Fruit fly (Drosophila melanogaster) whole organism, embryonic: ENCODE data around the gene CG15643.

ENCODE experiments used
- Aef1 ChIP-seq: fragments of 200-800 bp; sonication (Bioruptor generic); IDR thresholded peaks from 3 replicates; pipeline ENCODE4 v1.3.6; 2022; ENCODE audit warnings: missing biosample characterization, missing genetic modification characterization
- CG11085 ChIP-seq: fragments of 200-800 bp; sonication (Bioruptor generic); IDR thresholded peaks from 2 replicates; pipeline ENCODE4 v1.3.6; 2022; ENCODE audit warnings: missing biosample characterization, missing genetic modification characterization
- CG11398 ChIP-seq: fragments of 200-800 bp; sonication (Bioruptor generic); optimal IDR thresholded peaks from 2 replicates; lab custom pipeline; 2016; ENCODE audit warnings: missing biosample characterization, missing genetic modification characterization
- CG12236 ChIP-seq: fragments of 200-800 bp; sonication (Bioruptor generic); optimal IDR thresholded peaks from 2 replicates; lab custom pipeline; 2016; ENCODE audit warnings: missing biosample characterization, missing genetic modification characterization
- CG13287 ChIP-seq: fragments of 200-800 bp; sonication (Bioruptor generic); IDR thresholded peaks from 2 replicates; pipeline ENCODE4 v1.3.6; 2022; ENCODE audit warnings: missing biosample characterization, missing genetic modification characterization; ENCODE audit not compliant: partially characterized antibody
- CG16813 ChIP-seq: fragments of 200-800 bp; sonication (Bioruptor generic); IDR thresholded peaks from 3 replicates; pipeline ENCODE4 v1.3.6; 2022; ENCODE audit warnings: missing biosample characterization, missing genetic modification characterization; ENCODE audit not compliant: partially characterized antibody
- CG30403 ChIP-seq: fragments of 200-800 bp; sonication (Bioruptor generic); optimal IDR thresholded peaks from 3 replicates; lab custom pipeline; 2016; ENCODE audit warnings: missing biosample characterization, missing genetic modification characterization
- CG3847 ChIP-seq: fragments of 200-800 bp; sonication (Bioruptor generic); IDR thresholded peaks from 2 replicates; pipeline ENCODE4 v1.3.6; 2022; ENCODE audit warnings: missing biosample characterization, missing genetic modification characterization
- CG6689 ChIP-seq: fragments of 200-800 bp; sonication (Bioruptor generic); IDR thresholded peaks from 2 replicates; pipeline ENCODE4 v1.3.6; 2022; ENCODE audit warnings: missing biosample characterization, missing genetic modification characterization
- CG6765 ChIP-seq: fragments of 200-800 bp; sonication (Bioruptor generic); optimal IDR thresholded peaks from 3 replicates; lab custom pipeline; 2017; ENCODE audit warnings: missing biosample characterization, mild to moderate bottlenecking, missing genetic modification characterization
- CG7839 ChIP-seq: fragments of 200-800 bp; sonication (Bioruptor generic); optimal IDR thresholded peaks from 3 replicates; lab custom pipeline; 2018; ENCODE audit warnings: missing biosample characterization, mild to moderate bottlenecking, missing genetic modification characterization, moderate library complexity
- CTCF ChIP-seq: fragments of 200-800 bp; sonication (Bioruptor generic); optimal IDR thresholded peaks from 2 replicates; lab custom pipeline; 2017; ENCODE audit warnings: missing biosample characterization, mild to moderate bottlenecking, missing genetic modification characterization, moderate library complexity
- Chrac-16 ChIP-seq: fragments of 200-800 bp; sonication (Bioruptor generic); optimal IDR thresholded peaks from 3 replicates; lab custom pipeline; 2016; ENCODE audit warnings: missing biosample characterization, missing genetic modification characterization
- CoRest ChIP-seq: fragments of 200-800 bp; sonication (Bioruptor generic); optimal IDR thresholded peaks from 3 replicates; lab custom pipeline; 2018; ENCODE audit warnings: missing biosample characterization, mild to moderate bottlenecking, missing genetic modification characterization, moderate library complexity
- Hsf ChIP-seq: fragments of 200-800 bp; sonication (Bioruptor generic); optimal IDR thresholded peaks from 3 replicates; lab custom pipeline; 2016; ENCODE audit warnings: missing biosample characterization, missing genetic modification characterization
- Meics ChIP-seq: fragments of 200-800 bp; sonication (Bioruptor generic); optimal IDR thresholded peaks from 2 replicates; lab custom pipeline; 2017; ENCODE audit warnings: missing biosample characterization, mild to moderate bottlenecking, missing genetic modification characterization
- Mrtf ChIP-seq: fragments of 200-800 bp; sonication (Bioruptor generic); IDR thresholded peaks from 3 replicates; pipeline ENCODE4 v1.3.6; 2022; ENCODE audit warnings: missing biosample characterization, missing genetic modification characterization
- NFAT ChIP-seq: fragments of 200-800 bp; sonication (Bioruptor generic); IDR thresholded peaks from 2 replicates; pipeline ENCODE4 v1.3.6; 2022; ENCODE audit warnings: missing biosample characterization, missing genetic modification characterization
- Optix ChIP-seq: fragments of 200-800 bp; sonication (Bioruptor generic); IDR thresholded peaks from 3 replicates; pipeline ENCODE4 v1.3.6; 2022; ENCODE audit warnings: missing biosample characterization, missing genetic modification characterization
- Pdp1 ChIP-seq, 2 experiments: fragments of 200-800 bp; sonication (Bioruptor generic); optimal IDR thresholded peaks; 3 replicates each; lab custom pipeline; 2016; ENCODE audit warnings: missing biosample characterization in 2 of 2, missing genetic modification characterization in 2 of 2, mild to moderate bottlenecking in 1 of 2, moderate library complexity in 1 of 2
- Rfx ChIP-seq: fragments of 200-800 bp; sonication (Bioruptor generic); IDR thresholded peaks from 2 replicates; pipeline ENCODE4 v1.3.6; 2022; ENCODE audit warnings: missing biosample characterization, missing genetic modification characterization
- Rx ChIP-seq: fragments of 200-800 bp; sonication (Bioruptor generic); IDR thresholded peaks from 2 replicates; pipeline ENCODE4 v1.3.6; 2022; ENCODE audit warnings: missing biosample characterization, missing genetic modification characterization
- Sry-δ ChIP-seq: fragments of 200-800 bp; sonication (Bioruptor generic); optimal IDR thresholded peaks from 2 replicates; lab custom pipeline; 2016; ENCODE audit warnings: missing biosample characterization, missing genetic modification characterization
- al ChIP-seq: fragments of 200-800 bp; sonication (Bioruptor generic); IDR thresholded peaks from 2 replicates; pipeline ENCODE4 v1.3.6; 2022; ENCODE audit warnings: missing biosample characterization, missing genetic modification characterization
- ase ChIP-seq: fragments of 200-800 bp; sonication (Bioruptor generic); IDR thresholded peaks from 3 replicates; pipeline ENCODE4 v1.3.6; 2022; ENCODE audit warnings: missing biosample characterization, missing genetic modification characterization
- croc ChIP-seq: fragments of 200-800 bp; sonication (Bioruptor generic); conservative IDR thresholded peaks from 3 replicates; pipeline ENCODE4 v1.3.6; 2022; ENCODE audit warnings: missing biosample characterization, missing genetic modification characterization
- da ChIP-seq: fragments of 200-800 bp; sonication (Bioruptor generic); optimal IDR thresholded peaks from 2 replicates; lab custom pipeline; 2016; ENCODE audit warnings: missing biosample characterization, missing genetic modification characterization
- ems ChIP-seq: fragments of 200-800 bp; sonication (Bioruptor generic); optimal IDR thresholded peaks from 3 replicates; lab custom pipeline; 2016; ENCODE audit warnings: missing biosample characterization, missing genetic modification characterization
- fd64A ChIP-seq: fragments of 200-800 bp; sonication (Bioruptor generic); optimal IDR thresholded peaks from 3 replicates; lab custom pipeline; 2018; ENCODE audit warnings: missing biosample characterization, mild to moderate bottlenecking, missing genetic modification characterization
- gem ChIP-seq: fragments of 200-800 bp; sonication (Bioruptor generic); optimal IDR thresholded peaks from 2 replicates; lab custom pipeline; 2019; ENCODE audit warnings: missing biosample characterization, mild to moderate bottlenecking, missing genetic modification characterization, moderate library complexity
- grau ChIP-seq: fragments of 200-800 bp; optimal IDR thresholded peaks from 3 replicates; lab custom pipeline; 2019; ENCODE audit warnings: missing biosample characterization, mild to moderate bottlenecking, missing genetic modification characterization, moderate library complexity
- mld ChIP-seq: fragments of 200-800 bp; sonication (Bioruptor generic); IDR thresholded peaks from 3 replicates; pipeline ENCODE4 v1.3.6; 2022; ENCODE audit warnings: missing biosample characterization, missing genetic modification characterization; ENCODE audit not compliant: partially characterized antibody
- org-1 ChIP-seq: fragments of 200-800 bp; sonication (Bioruptor generic); optimal IDR thresholded peaks from 2 replicates; lab custom pipeline; 2017; ENCODE audit warnings: missing biosample characterization, missing genetic modification characterization
- pan ChIP-seq, 4 experiments: fragments of >200 bp in 3 of 4; fragments of 200-800 bp in 1 of 4; sonication (Bioruptor generic) in 1 of 4; optimal IDR thresholded peaks in 3 of 4; IDR thresholded peaks in 1 of 4; 2 replicates each; pipeline versions ENCODE4 v1.3.6 to Lab custom; 2017 to 2022; ENCODE audit warnings: missing biosample characterization in 2 of 4, missing genetic modification characterization in 2 of 4, mixed read lengths in 1 of 4
- pita ChIP-seq: fragments of 200-800 bp; sonication (Bioruptor generic); optimal IDR thresholded peaks from 2 replicates; lab custom pipeline; 2017; ENCODE audit warnings: missing biosample characterization, mild to moderate bottlenecking, missing genetic modification characterization
- prd ChIP-seq, 3 experiments: fragments of >200 bp in 2 of 3; fragments of 200-800 bp in 1 of 3; sonication (Bioruptor generic) in 1 of 3; optimal IDR thresholded peaks in 2 of 3; IDR thresholded peaks in 1 of 3; 2 replicates in 2 of 3; 3 replicates in 1 of 3; pipeline versions ENCODE4 v1.3.6 to Lab custom; 2017 to 2022; ENCODE audit warnings: missing biosample characterization in 1 of 3, missing genetic modification characterization in 1 of 3
- ranshi ChIP-seq: fragments of 200-800 bp; sonication (Bioruptor generic); IDR thresholded peaks from 2 replicates; pipeline ENCODE4 v1.3.6; 2022; ENCODE audit warnings: missing biosample characterization, missing genetic modification characterization
- scrt ChIP-seq: fragments of 200-800 bp; sonication (Bioruptor generic); optimal IDR thresholded peaks from 2 replicates; lab custom pipeline; 2018; ENCODE audit warnings: missing biosample characterization, mild to moderate bottlenecking, missing genetic modification characterization, moderate library complexity
- sd ChIP-seq: fragments of 200-800 bp; sonication (Bioruptor generic); optimal IDR thresholded peaks from 3 replicates; lab custom pipeline; 2018; ENCODE audit warnings: missing biosample characterization, mild to moderate bottlenecking, missing genetic modification characterization, moderate library complexity
- slbo ChIP-seq: fragments of 200-800 bp; sonication (Bioruptor generic); IDR thresholded peaks from 2 replicates; pipeline ENCODE4 v1.3.6; 2022; ENCODE audit warnings: missing biosample characterization, missing genetic modification characterization
- so ChIP-seq: fragments of 200-800 bp; sonication (Bioruptor generic); IDR thresholded peaks from 3 replicates; pipeline ENCODE4 v1.3.6; 2022; ENCODE audit warnings: missing biosample characterization, missing genetic modification characterization
- sob ChIP-seq: fragments of 200-800 bp; sonication (Bioruptor generic); IDR thresholded peaks from 2 replicates; pipeline ENCODE4 v1.3.6; 2022; ENCODE audit warnings: missing biosample characterization, missing genetic modification characterization
- stwl ChIP-seq: fragments of 200-800 bp; sonication (Bioruptor generic); optimal IDR thresholded peaks from 3 replicates; lab custom pipeline; 2018; ENCODE audit warnings: missing biosample characterization, mild to moderate bottlenecking, missing genetic modification characterization, moderate library complexity
- ttk ChIP-seq: fragments of 200-800 bp; sonication (Bioruptor generic); IDR thresholded peaks from 2 replicates; pipeline ENCODE4 v2.1.2; 2022; ENCODE audit warnings: missing biosample characterization, missing genetic modification characterization
- unc-4 ChIP-seq: fragments of 200-800 bp; sonication (Bioruptor generic); IDR thresholded peaks from 2 replicates; pipeline ENCODE4 v1.3.6; 2022; ENCODE audit warnings: missing biosample characterization, missing genetic modification characterization; ENCODE audit not compliant: partially characterized antibody
- vvl ChIP-seq: fragments of 200-800 bp; sonication (Bioruptor generic); IDR thresholded peaks from 2 replicates; pipeline ENCODE4 v1.3.6; 2022; ENCODE audit warnings: missing biosample characterization, missing genetic modification characterization
- wor ChIP-seq: fragments of 200-800 bp; sonication (Bioruptor generic); IDR thresholded peaks from 2 replicates; pipeline ENCODE4 v1.3.6; 2022; ENCODE audit warnings: missing biosample characterization, missing genetic modification characterization
- zen ChIP-seq: fragments of 200-800 bp; sonication (Bioruptor generic); optimal IDR thresholded peaks from 3 replicates; lab custom pipeline; 2018; ENCODE audit warnings: missing biosample characterization, mild to moderate bottlenecking, missing genetic modification characterization, moderate library complexity
- zfh1 ChIP-seq: fragments of 200-800 bp; sonication (Bioruptor generic); IDR thresholded peaks from 3 replicates; pipeline ENCODE4 v1.3.6; 2022; ENCODE audit warnings: missing biosample characterization, missing genetic modification characterization

The CG15643 gene

dm6 chrX:15594230-15594857 is 22.4 kb upstream of the CG15643 start (continued):
- peak; percentile 47 for TF ChIP-seq CG3847
- peak; percentile 23 for TF ChIP-seq CG30403 (GFP tag; lab: Kevin White, UChicago)
- peak; percentile 12; the same call in 1 of the 3 replicates for TF ChIP-seq croc
- peak; percentile 47; the same call in 1 of the 3 replicates for TF ChIP-seq ase (GFP tag; lab: Robert Waterston, UW)
- TF ChIP-seq zen (tag; lab: Kevin White, UChicago), result peak; percentile 2
- TF ChIP-seq pita, result peak; percentile 40
- TF ChIP-seq slbo (GFP tag; lab: Robert Waterston, UW), result peak; percentile 79
- TF ChIP-seq org-1 (GFP tag; lab: Kevin White, UChicago), result no peak
- TF ChIP-seq da (GFP tag; lab: Kevin White, UChicago), result no peak
- peak; percentile 61; the same call in 1 of the 2 replicates for TF ChIP-seq CG11085
- TF ChIP-seq ranshi (GFP tag; lab: Robert Waterston, UW), result 0 out of 2 replicates have a peak, but pooled peaks have one; percentile 17
- TF ChIP-seq so, result 0 out of 3 replicates have a peak, but pooled peaks have one; percentile 5
- TF ChIP-seq Chrac-16 (GFP tag; lab: Kevin White, UChicago), result peak; percentile 43
- peak; percentile 24 for TF ChIP-seq stwl (tag; lab: Kevin White, UChicago)
- no peak for TF ChIP-seq al (GFP tag; lab: Robert Waterston, UW)
- TF ChIP-seq Hsf (GFP tag; lab: Kevin White, UChicago), result peak; percentile 30
- peak; percentile 76; the same call in 2 of the 3 replicates for TF ChIP-seq zfh1 (GFP tag; lab: Robert Waterston, UW)
- TF ChIP-seq CG6689, result no peak
- no peak for TF ChIP-seq wor (GFP tag; lab: Robert Waterston, UW)
- TF ChIP-seq CTCF (GFP tag; lab: Kevin White, UChicago), result peak; percentile 97
- TF ChIP-seq Sry-δ (GFP tag; lab: Kevin White, UChicago), result no peak
- TF ChIP-seq ttk, result peak; percentile 28; the same call in 1 of the 2 replicates
- TF ChIP-seq mld (GFP tag; lab: Robert Waterston, UW), result no peak
- peak; percentile 51 for TF ChIP-seq Aef1 (GFP tag; lab: Robert Waterston, UW)
- peak; percentile 28 for TF ChIP-seq sd (tag; lab: Kevin White, UChicago)
- TF ChIP-seq grau, result peak; percentile 26
- peak; percentile 53; the same call in 2 of the 3 replicates for TF ChIP-seq Optix (GFP tag; lab: Robert Waterston, UW)
- peak; percentile 73 for TF ChIP-seq NFAT (GFP tag; lab: Robert Waterston, UW)
- peak; percentile 61 for TF ChIP-seq CG16813 (GFP tag; lab: Robert Waterston, UW)
- TF ChIP-seq gem (tag; lab: Kevin White, UChicago), result peak; percentile 35
- no peak for TF ChIP-seq ems (GFP tag; lab: Kevin White, UChicago)
- peak; percentile 60; the same call in 1 of the 2 replicates for TF ChIP-seq sob (GFP tag; lab: Robert Waterston, UW)
- TF ChIP-seq prd (optimal IDR thresholded peaks at IDR 0.05; lab: Kevin White, UChicago), result no peak
- peak; percentile 51; the same call in 2 of the 3 replicates for TF ChIP-seq prd (GFP tag; IDR thresholded peaks at IDR 0.05; lab: Robert Waterston, UW)
- peak; percentile 27 for TF ChIP-seq Meics (GFP tag; lab: Kevin White, UChicago)
- TF ChIP-seq CG12236, result no peak
- no peak for TF ChIP-seq scrt (GFP tag; lab: Kevin White, UChicago)
- TF ChIP-seq Mrtf (GFP tag; lab: Robert Waterston, UW), result peak; percentile 73
- peak; percentile 51 for TF ChIP-seq CG7839 (tag; lab: Kevin White, UChicago)
- TF ChIP-seq CoRest, result peak; percentile 29
- TF ChIP-seq Rfx (GFP tag; lab: Robert Waterston, UW), result peak; percentile 80
- no peak for TF ChIP-seq fd64A (GFP tag; lab: Kevin White, UChicago)
- TF ChIP-seq vvl (GFP tag; lab: Robert Waterston, UW), result peak; percentile 70
- no peak for TF ChIP-seq CG11398 (GFP tag; lab: Kevin White, UChicago)
- TF ChIP-seq Rx, result peak; percentile 17; the same call in 1 of the 2 replicates
- 0 out of 2 replicates have a peak, but pooled peaks have one; percentile 34 for TF ChIP-seq unc-4 (GFP tag; lab: Robert Waterston, UW)
- no peak for TF ChIP-seq CG6765 (GFP tag; lab: Kevin White, UChicago)
- peak; percentile 27; the same call in 1 of the 2 replicates for TF ChIP-seq CG13287 (GFP tag; lab: Robert Waterston, UW)
- TF ChIP-seq pan (optimal IDR thresholded peaks at IDR 0.05; lab: Kevin White, UChicago), result no peak
- peak in 1 of 2 experiments; percentile 71 for TF ChIP-seq pan (GFP tag; optimal IDR thresholded peaks at IDR 0.05 in 1 of 2, IDR thresholded peaks at IDR 0.05 in 1 of 2)
- TF ChIP-seq Pdp1 (GFP tag; optimal IDR thresholded peaks at IDR 0.05; lab: Kevin White, UChicago), result peak in 1 of 2 experiments; percentile 13
